Fruit fly (Drosophila melanogaster): Measurements from ENCODE around the gene Cad96Ca.

Gene Cad96Ca

dm6 chr3R:25247379-25247869, 39.3 kb upstream of the Cad96Ca start, which contains the start of the genes RpS27 and Nup37 (continued):
- TF ChIP-seq CG10366 (GFP tag; IDR thresholded peaks at IDR 0.05) (peak; percentile 96), CG4617 (GFP tag; optimal IDR thresholded peaks at IDR 0.05; ENCODE audit: borderline replicate concordance) (peak; percentile 99), CG10654 (GFP tag; optimal IDR thresholded peaks at IDR 0.05) (peak; percentile 99), CG10431 (GFP tag; optimal IDR thresholded peaks at IDR 0.05) (peak; percentile 98), dpn (GFP tag; optimal IDR thresholded peaks at IDR 0.05) (peak; percentile 95 to 99), Vsx1 (GFP tag; optimal IDR thresholded peaks at IDR 0.05) (peak; percentile 98), ERR (GFP tag; optimal IDR thresholded peaks at IDR 0.05) (peak; percentile 90), Chrac-16 (GFP tag; optimal IDR thresholded peaks at IDR 0.05) (peak; percentile 91), Hmr (GFP tag; optimal IDR thresholded peaks at IDR 0.05) (peak; percentile 99), CG11093 (GFP tag; IDR thresholded peaks at IDR 0.05) (peak; percentile 85), az2 (GFP tag; optimal IDR thresholded peaks at IDR 0.05) (peak; percentile 95), dan (GFP tag; IDR thresholded peaks at IDR 0.05) (no peak; the same call in 1 of the 2 replicates), sug (tag; optimal IDR thresholded peaks at IDR 0.05) (peak; percentile 97), CG30403 (GFP tag; optimal IDR thresholded peaks at IDR 0.05) (peak; percentile 96), D19A (tag; optimal IDR thresholded peaks at IDR 0.05) (peak; percentile 77), unpg (GFP tag; optimal IDR thresholded peaks at IDR 0.05) (peak; percentile 95), CG1647 (GFP tag; optimal IDR thresholded peaks at IDR 0.05) (peak; percentile 98), nerfin-2 (GFP tag; IDR thresholded peaks at IDR 0.05; ENCODE audit: partially characterized antibody) (no peak), danr (GFP tag; IDR thresholded peaks at IDR 0.05) (peak; percentile 82), CG17361 (GFP tag; IDR thresholded peaks at IDR 0.05) (peak; percentile 99), CG11723 (GFP tag; optimal IDR thresholded peaks at IDR 0.05) (peak; percentile 99), CG43689 (GFP tag; IDR thresholded peaks at IDR 0.05) (peak; percentile 95), chinmo (GFP tag; IDR thresholded peaks at IDR 0.05; ENCODE audit: partially characterized antibody) (no peak), ranshi (GFP tag; IDR thresholded peaks at IDR 0.05) (peak; percentile 96), nau (GFP tag; optimal IDR thresholded peaks at IDR 0.05) (peak; percentile 98), CG30020 (tag; optimal IDR thresholded peaks at IDR 0.05) (peak; percentile 82), CG10209 (GFP tag; optimal IDR thresholded peaks at IDR 0.05) (peak; percentile 99), CG10979 (tag; optimal IDR thresholded peaks at IDR 0.05) (peak; percentile 86), NC2β (GFP tag; optimal IDR thresholded peaks at IDR 0.05) (peak; percentile 100), E2f2 (GFP tag; IDR thresholded peaks at IDR 0.05) (peak; percentile 85), CG7372 (GFP tag; IDR thresholded peaks at IDR 0.05) (peak; percentile 94), chif (GFP tag; optimal IDR thresholded peaks at IDR 0.05) (peak; percentile 96 to 98), CG3726 (GFP tag; IDR thresholded peaks at IDR 0.05) (peak; percentile 95), corto (GFP tag; optimal IDR thresholded peaks at IDR 0.05) (peak; percentile 71), zfh2 (GFP tag; optimal IDR thresholded peaks at IDR 0.05) (peak; percentile 98), GATAe (GFP tag; conservative IDR thresholded peaks at IDR 0.05) (peak; percentile 87), CG15601 (tag; optimal IDR thresholded peaks at IDR 0.05) (peak; percentile 94), CG6683 (GFP tag; optimal IDR thresholded peaks at IDR 0.05) (peak; percentile 94), pita (GFP tag; optimal IDR thresholded peaks at IDR 0.05) (no peak), yki (optimal IDR thresholded peaks at IDR 0.05) (no peak), chm (GFP tag; IDR thresholded peaks at IDR 0.05) (peak; percentile 99), CG15696 (tag; optimal IDR thresholded peaks at IDR 0.05) (peak; percentile 81), CG18476 (GFP tag; optimal IDR thresholded peaks at IDR 0.05) (peak; percentile 93), fd3F (GFP tag; optimal IDR thresholded peaks at IDR 0.05) (peak; percentile 97), wor (GFP tag; IDR thresholded peaks at IDR 0.05) (peak; percentile 74), CG7271 (tag; optimal IDR thresholded peaks at IDR 0.05) (peak; percentile 99), CG1233 (GFP tag; optimal IDR thresholded peaks at IDR 0.05) (peak; percentile 99), CG2202 (tag; optimal IDR thresholded peaks at IDR 0.05) (peak; percentile 96), Hr39 (optimal IDR thresholded peaks at IDR 0.05) (no peak), fru (optimal IDR thresholded peaks at IDR 0.05) (no peak), stc (GFP tag; IDR thresholded peaks at IDR 0.05) (peak; percentile 93), ken (GFP tag; IDR thresholded peaks at IDR 0.05) (peak; percentile 99)
